Fruit fly (Drosophila melanogaster) whole organism, wandering third instar larva: Measurements from ENCODE around the gene sr.

ENCODE experiments used
- br ChIP-seq: fragments of 200-800 bp; sonication (Bioruptor generic); optimal IDR thresholded peaks from 2 replicates; lab custom pipeline; 2016; ENCODE audit warnings: missing biosample characterization, missing genetic modification characterization
- h ChIP-seq: fragments of 200-800 bp; sonication (Bioruptor generic); optimal IDR thresholded peaks from 3 replicates; lab custom pipeline; 2016; ENCODE audit warnings: missing biosample characterization, mild to moderate bottlenecking, missing genetic modification characterization

DNA sequence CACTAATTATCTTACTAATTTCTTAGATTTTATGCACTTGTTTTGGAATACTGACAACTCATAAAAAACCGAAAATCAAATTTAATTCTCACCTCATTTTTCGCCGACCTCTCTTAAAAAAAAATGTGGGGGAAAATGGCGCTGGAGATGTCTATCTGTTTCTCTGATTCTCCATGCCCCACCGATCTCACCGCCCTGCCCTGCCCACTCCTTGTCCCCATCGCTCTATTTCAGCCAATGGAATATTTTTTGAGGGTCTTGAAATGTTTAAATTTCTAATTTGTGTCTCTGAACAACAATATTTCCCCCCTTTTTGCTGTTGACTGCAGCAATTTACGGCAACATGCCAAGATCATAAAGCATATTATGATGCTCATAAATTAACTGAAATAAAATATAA lies 26.9 kb downstream of the sr start:
- TF ChIP-seq br (GFP tag; lab: Kevin White, UChicago): no peak
- TF ChIP-seq h: no peak
